Worm (Caenorhabditis elegans) whole organism, dauer: ENCODE measurements around the gene clec-178.

Source experiments
- unc-62 ChIP-seq: sonication (generic microtip); optimal IDR thresholded peaks from 2 replicates; lab custom pipeline; 2017; ENCODE audit warnings: missing biosample characterization, missing genetic modification reagents, missing genetic modification characterization

Gene clec-178

ce11 chrIV:5669459-5669858, 15.7 kb downstream of the clec-178 start, which contains the start of gene T19E7.6:
Gene T19E7.6 (minus strand): TSS chrIV:5669503.
- TF ChIP-seq unc-62 (GFP tag; lab: Kevin White, UChicago) = no peak

ce11 chrIV:5671325-5671724, 17.6 kb downstream of the clec-178 start:
- TF ChIP-seq unc-62 (GFP tag; lab: Kevin White, UChicago) = no peak

- TF ChIP-seq unc-62 (GFP tag; lab: Kevin White, UChicago) = no peak
Measured at ce11 chrIV:5674435-5674834, 20.7 kb downstream of the clec-178 start, which contains the start of gene srd-5. Gene srd-5 (minus strand): TSS chrIV:5674535.

- no peak for TF ChIP-seq unc-62 (GFP tag; lab: Kevin White, UChicago)
Measured at ce11 chrIV:5678044-5678443, 24.3 kb downstream of the clec-178 start, which contains the start of gene C55C3.4. Gene C55C3.4 (minus strand): TSS chrIV:5678144.

- TF ChIP-seq unc-62 (GFP tag; lab: Kevin White, UChicago) = no peak
Measured at ce11 chrIV:5682547-5683234, 28.9 kb downstream of the clec-178 start, which contains the start of the genes C55C3.7 and C55C3.6. Gene C55C3.7 (minus strand): TSS chrIV:5682647. Gene C55C3.6 (plus strand): TSS chrIV:5683184.

- no peak for TF ChIP-seq unc-62 (GFP tag; lab: Kevin White, UChicago)
Measured at ce11 chrIV:5685014-5685413, 31.3 kb downstream of the clec-178 start, which contains the start of gene C55C3.3. Gene C55C3.3 (plus strand): TSS chrIV:5685287.

- TF ChIP-seq unc-62 (GFP tag; lab: Kevin White, UChicago) = no peak
Measured at ce11 chrIV:5690386-5691080, 36.8 kb downstream of the clec-178 start, which contains the start of gene C55C3.8. Gene C55C3.8 (plus strand): TSS chrIV:5691030.

ce11 chrIV:5700372-5700771, 46.6 kb downstream of the clec-178 start:
- TF ChIP-seq unc-62 (GFP tag; lab: Kevin White, UChicago) = no peak

ce11 chrIV:5701646-5702045, 47.9 kb downstream of the clec-178 start:
- TF ChIP-seq unc-62 (GFP tag; lab: Kevin White, UChicago) = no peak

- TF ChIP-seq unc-62 (GFP tag; lab: Kevin White, UChicago) = no peak
Measured at ce11 chrIV:5703443-5703842, 49.7 kb downstream of the clec-178 start, which contains the start of the genes C55C3.73 and perm-5. Gene C55C3.73 (minus strand): TSS chrIV:5703451. Gene perm-5 (minus strand): TSS chrIV:5703468.

- TF ChIP-seq unc-62 (GFP tag; lab: Kevin White, UChicago) = no peak
Measured at ce11 chrIV:5703917-5704316, 50.2 kb downstream of the clec-178 start.
